Worm (Caenorhabditis elegans) whole organism, L4 larva: ENCODE measurements around the gene mel-11.

Source experiments
- F26F4.8 ChIP-seq: fragments of 200-800 bp; sonication (Bioruptor generic); conservative IDR thresholded peaks from 2 replicates; pipeline ENCODE4 v1.3.6; 2022; ENCODE audit warnings: missing genetic modification characterization, missing compliant biosample characterization
- F37D6.2 ChIP-seq: sonication (generic microtip); optimal IDR thresholded peaks from 2 replicates; lab custom pipeline; 2016; ENCODE audit warnings: mild to moderate bottlenecking, missing genetic modification characterization, missing compliant biosample characterization
- F49E8.2 ChIP-seq: sonication (generic microtip); optimal IDR thresholded peaks from 2 replicates; lab custom pipeline; 2016; ENCODE audit warnings: missing compliant biosample characterization, mild to moderate bottlenecking, missing genetic modification characterization, borderline replicate concordance
- Y105C5A.15 ChIP-seq: fragments of 200-800 bp; sonication (Bioruptor generic); IDR thresholded peaks from 2 replicates; pipeline ENCODE4 v1.3.6; 2022; ENCODE audit warnings: missing genetic modification characterization, missing compliant biosample characterization
- ZK337.2 ChIP-seq: fragments of 200-800 bp; sonication (Bioruptor generic); IDR thresholded peaks from 2 replicates; pipeline ENCODE4 v1.3.6; 2022; ENCODE audit warnings: missing genetic modification reagents, missing genetic modification characterization, missing compliant biosample characterization
- aha-1 ChIP-seq: fragments of 150-350 bp; peaks from one replicate; lab custom pipeline; 2014; ENCODE audit warnings: missing biosample characterization, missing genetic modification characterization
- aly-2 ChIP-seq: sonication (generic microtip); optimal IDR thresholded peaks from 2 replicates; lab custom pipeline; 2018; ENCODE audit warnings: missing biosample characterization, missing genetic modification characterization
- ceh-28 ChIP-seq: fragments of 150-350 bp; optimal IDR thresholded peaks from 2 replicates; lab custom pipeline; 2014; ENCODE audit warnings: missing biosample characterization, missing genetic modification reagents, missing genetic modification characterization
- ceh-82 ChIP-seq: sonication (generic microtip); optimal IDR thresholded peaks from 2 replicates; lab custom pipeline; 2017; ENCODE audit warnings: missing biosample characterization, missing genetic modification characterization
- dmd-6 ChIP-seq: fragments of 200-800 bp; sonication (Bioruptor generic); IDR thresholded peaks from 2 replicates; pipeline ENCODE4 v1.3.6; 2022; ENCODE audit warnings: missing genetic modification reagents, missing genetic modification characterization, missing compliant biosample characterization
- dmd-8 ChIP-seq: fragments of 200-800 bp; sonication (Bioruptor generic); IDR thresholded peaks from 2 replicates; pipeline ENCODE4 v1.3.6; 2022; ENCODE audit warnings: missing genetic modification characterization, missing compliant biosample characterization
- dpl-1 ChIP-seq: fragments of 150-350 bp; optimal IDR thresholded peaks from 2 replicates; lab custom pipeline; 2014; ENCODE audit warnings: missing biosample characterization, missing genetic modification reagents, missing genetic modification characterization
- egl-27 ChIP-seq: sonication (generic microtip); optimal IDR thresholded peaks from 3 replicates; lab custom pipeline; 2017; ENCODE audit warnings: missing biosample characterization, missing genetic modification reagents, missing genetic modification characterization
- egl-43 ChIP-seq: fragments of 200-800 bp; sonication (Bioruptor generic); IDR thresholded peaks from 2 replicates; pipeline ENCODE4 v1.3.6; 2022; ENCODE audit warnings: missing genetic modification reagents, missing genetic modification characterization, missing compliant biosample characterization
- fos-1 ChIP-seq: fragments of 150-350 bp; optimal IDR thresholded peaks from 2 replicates; lab custom pipeline; 2014; ENCODE audit warnings: missing biosample characterization, missing genetic modification characterization
- hlh-11 ChIP-seq: fragments of 200-800 bp; sonication (Bioruptor generic); optimal IDR thresholded peaks from 2 replicates; lab custom pipeline; 2018; ENCODE audit warnings: mild to moderate bottlenecking, missing genetic modification characterization, missing compliant biosample characterization
- hlh-30 ChIP-seq: sonication (generic microtip); optimal IDR thresholded peaks from 2 replicates; lab custom pipeline; 2017; ENCODE audit warnings: antibody characterized with exemption, mild to moderate bottlenecking, missing genetic modification characterization, missing compliant biosample characterization; ENCODE audit not compliant: insufficient read depth
- jun-1 ChIP-seq: fragments of 150-350 bp; optimal IDR thresholded peaks from 2 replicates; lab custom pipeline; 2014; ENCODE audit warnings: missing biosample characterization, missing genetic modification reagents, missing genetic modification characterization
- lsy-2 ChIP-seq, 2 experiments: fragments of 150-350 bp in 1 of 2; sonication (generic microtip) in 1 of 2; optimal IDR thresholded peaks; 2 replicates each; lab custom pipeline; 2014 to 2017; ENCODE audit warnings: missing biosample characterization in 2 of 2, missing genetic modification characterization in 2 of 2
- madf-9 ChIP-seq: fragments of 200-800 bp; sonication (Bioruptor generic); conservative IDR thresholded peaks from 2 replicates; pipeline ENCODE4 v1.3.6; 2022; ENCODE audit warnings: missing genetic modification reagents, missing genetic modification characterization, missing compliant biosample characterization
- mdl-1 ChIP-seq, 2 experiments: fragments of 150-350 bp in 1 of 2; sonication (generic microtip) in 1 of 2; optimal IDR thresholded peaks; 2 replicates each; lab custom pipeline; 2014 to 2017; ENCODE audit warnings: missing biosample characterization in 2 of 2, missing genetic modification characterization in 2 of 2
- mdt-29 ChIP-seq: fragments of 200-800 bp; sonication (Bioruptor generic); IDR thresholded peaks from 2 replicates; pipeline ENCODE4 v1.3.6; 2022; ENCODE audit warnings: missing genetic modification reagents, missing genetic modification characterization, missing compliant biosample characterization
- mxl-2 ChIP-seq: fragments of 200-800 bp; sonication (Bioruptor generic); conservative IDR thresholded peaks from 2 replicates; pipeline ENCODE4 v1.3.6; 2022; ENCODE audit warnings: missing genetic modification reagents, missing genetic modification characterization, missing compliant biosample characterization
- mxl-3 ChIP-seq: fragments of 200-800 bp; sonication (Bioruptor generic); optimal IDR thresholded peaks from 2 replicates; lab custom pipeline; 2018; ENCODE audit warnings: mild to moderate bottlenecking, missing genetic modification characterization, missing compliant biosample characterization
- nhr-237 ChIP-seq: sonication (generic microtip); optimal IDR thresholded peaks from 2 replicates; lab custom pipeline; 2017; ENCODE audit warnings: missing biosample characterization, missing genetic modification characterization
- nhr-25 ChIP-seq: sonication (generic microtip); optimal IDR thresholded peaks from 2 replicates; lab custom pipeline; 2017; ENCODE audit warnings: missing genetic modification characterization, mild to moderate bottlenecking, missing compliant biosample characterization, antibody characterized with exemption, moderate library complexity, borderline replicate concordance; ENCODE audit not compliant: insufficient read depth
- nhr-28 ChIP-seq: fragments of 150-350 bp; optimal IDR thresholded peaks from 2 replicates; lab custom pipeline; 2014; ENCODE audit warnings: missing biosample characterization, missing genetic modification characterization
- nhr-41 ChIP-seq: fragments of 200-800 bp; sonication (Bioruptor generic); IDR thresholded peaks from 2 replicates; pipeline ENCODE4 v1.3.6; 2022; ENCODE audit warnings: missing genetic modification reagents, missing genetic modification characterization, missing compliant biosample characterization
- php-3 ChIP-seq: fragments of 200-800 bp; sonication (Bioruptor generic); IDR thresholded peaks from 2 replicates; pipeline ENCODE4 v1.3.6; 2022; ENCODE audit warnings: missing genetic modification reagents, missing genetic modification characterization, missing compliant biosample characterization
- rbr-2 ChIP-seq: sonication (generic microtip); optimal IDR thresholded peaks from 2 replicates; lab custom pipeline; 2016; ENCODE audit warnings: missing genotype, missing genetic modification characterization, missing compliant biosample characterization
- sdz-12 ChIP-seq: fragments of 200-800 bp; sonication (Bioruptor generic); optimal IDR thresholded peaks from 2 replicates; lab custom pipeline; 2018; ENCODE audit warnings: mild to moderate bottlenecking, missing genetic modification characterization, missing compliant biosample characterization
- set-16 ChIP-seq: fragments of 200-800 bp; sonication (Bioruptor generic); IDR thresholded peaks from 2 replicates; pipeline ENCODE4 v1.3.6; 2022; ENCODE audit warnings: missing genetic modification reagents, missing genetic modification characterization, missing compliant biosample characterization
- skn-1 ChIP-seq: fragments of 150-350 bp; optimal IDR thresholded peaks from 2 replicates; lab custom pipeline; 2014; ENCODE audit warnings: missing biosample characterization, missing genetic modification characterization
- spr-1 ChIP-seq: sonication (generic microtip); optimal IDR thresholded peaks from 2 replicates; lab custom pipeline; 2016; ENCODE audit warnings: mild to moderate bottlenecking, missing genetic modification characterization, missing compliant biosample characterization
- unc-39 ChIP-seq: sonication (generic microtip); optimal IDR thresholded peaks from 2 replicates; lab custom pipeline; 2017; ENCODE audit warnings: missing biosample characterization, missing genetic modification characterization
- zfp-3 ChIP-seq: fragments of 200-800 bp; sonication (Bioruptor generic); conservative IDR thresholded peaks from 2 replicates; pipeline ENCODE4 v1.3.6; 2022; ENCODE audit warnings: missing genetic modification reagents, missing genetic modification characterization, missing compliant biosample characterization

mel-11 gene

DNA sequence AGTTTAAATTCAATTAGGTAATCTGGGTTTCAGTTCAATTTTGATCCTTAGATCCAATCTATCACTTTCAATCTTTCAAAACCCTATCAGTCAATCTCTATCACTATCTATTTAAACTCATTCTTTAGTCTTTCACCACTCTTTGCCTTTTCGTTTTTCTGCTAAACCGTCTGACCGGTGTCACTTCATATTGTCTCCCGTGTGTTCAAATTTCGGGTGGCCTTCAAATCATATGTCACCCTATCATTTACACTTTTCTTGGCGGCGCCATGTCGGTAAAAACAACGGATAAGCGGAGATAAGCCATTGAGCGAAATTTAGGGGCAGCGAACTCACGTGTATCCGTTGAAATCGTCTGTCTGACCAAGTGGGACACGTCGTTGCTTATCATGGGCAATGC, 14.4 kb upstream of the mel-11 start:
- no peak for TF ChIP-seq nhr-237 (tag; lab: Kevin White, UChicago)
- TF ChIP-seq jun-1 (tag; lab: Kevin White, UChicago): no peak
- no peak for TF ChIP-seq php-3 (GFP tag; lab: Robert Waterston, UW)
- TF ChIP-seq mxl-3: peak; percentile 83
- TF ChIP-seq nhr-25 (tag; lab: Kevin White, UChicago): peak; percentile 1
- TF ChIP-seq hlh-30 (tag; lab: Kevin White, UChicago): peak; percentile 83
- TF ChIP-seq Y105C5A.15 (GFP tag; lab: Robert Waterston, UW): no peak
- TF ChIP-seq nhr-28 (tag; lab: Kevin White, UChicago): peak; percentile 82
- no peak for TF ChIP-seq F37D6.2 (tag; lab: Kevin White, UChicago)
- TF ChIP-seq zfp-3 (GFP tag; lab: Robert Waterston, UW): no peak
- TF ChIP-seq dmd-6 (GFP tag; lab: Robert Waterston, UW): peak; percentile 10; the same call in 1 of the 2 replicates
- no peak for TF ChIP-seq mxl-2 (GFP tag; lab: Robert Waterston, UW)
- TF ChIP-seq rbr-2 (tag; lab: Kevin White, UChicago): no peak
- no peak for TF ChIP-seq ceh-82 (tag; lab: Kevin White, UChicago)
- TF ChIP-seq hlh-11 (tag; lab: Kevin White, UChicago): peak; percentile 53
- TF ChIP-seq mdt-29 (GFP tag; lab: Robert Waterston, UW): no peak
- peak in 1 of 2 experiments; percentile 79 for TF ChIP-seq mdl-1 (tag; optimal IDR thresholded peaks at IDR 0.05; lab: Kevin White, UChicago)

DNA sequence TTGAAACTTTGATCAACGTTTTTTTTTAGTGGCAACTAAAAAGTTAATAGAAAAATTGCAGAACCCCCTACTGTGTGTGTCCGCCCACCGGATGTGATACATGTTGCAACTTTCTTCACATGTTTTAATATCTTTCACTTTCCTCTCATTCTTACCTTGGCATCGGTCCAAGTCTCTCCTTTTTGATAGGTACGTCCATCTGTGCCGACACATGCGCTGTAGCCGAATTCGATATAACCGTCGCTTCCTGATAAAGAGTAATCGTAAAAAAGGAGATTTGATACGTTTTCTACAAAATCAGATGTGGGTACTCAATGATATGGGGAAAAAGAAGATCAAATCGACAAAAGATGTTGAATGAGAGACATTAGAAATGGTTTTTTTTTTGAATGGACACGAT, 13.2 kb upstream of the mel-11 start:
- peak; percentile 37 for TF ChIP-seq aha-1 (tag; lab: Kevin White, UChicago)
- TF ChIP-seq nhr-237 (tag; lab: Kevin White, UChicago): no peak
- TF ChIP-seq ZK337.2 (GFP tag; lab: Robert Waterston, UW): no peak
- peak; percentile 39 for TF ChIP-seq nhr-28 (tag; lab: Kevin White, UChicago)
- TF ChIP-seq Y105C5A.15 (GFP tag; lab: Robert Waterston, UW): no peak

DNA sequence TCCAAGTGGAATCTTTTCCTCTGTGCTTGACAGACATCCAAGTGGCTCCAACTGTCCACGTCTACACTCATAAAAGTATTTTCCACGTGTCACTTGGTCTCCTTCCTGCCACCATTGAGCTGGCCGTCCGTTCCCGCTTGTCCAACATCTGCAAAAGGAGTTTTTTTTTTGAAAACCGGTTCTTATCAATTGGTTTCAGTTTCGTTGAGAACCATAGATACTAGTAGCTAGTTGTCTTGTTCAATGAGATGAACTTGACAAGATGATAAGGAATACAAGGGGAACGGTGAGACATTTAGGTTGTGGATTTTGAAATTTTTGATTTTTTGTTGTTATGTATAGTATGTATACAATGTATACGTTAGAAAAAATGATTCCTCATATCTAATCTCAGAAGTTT, 12.5 kb upstream of the mel-11 start:
- TF ChIP-seq set-16 (GFP tag; lab: Robert Waterston, UW) (no peak), lsy-2 (tag; optimal IDR thresholded peaks at IDR 0.05; lab: Kevin White, UChicago) (no peak)

DNA sequence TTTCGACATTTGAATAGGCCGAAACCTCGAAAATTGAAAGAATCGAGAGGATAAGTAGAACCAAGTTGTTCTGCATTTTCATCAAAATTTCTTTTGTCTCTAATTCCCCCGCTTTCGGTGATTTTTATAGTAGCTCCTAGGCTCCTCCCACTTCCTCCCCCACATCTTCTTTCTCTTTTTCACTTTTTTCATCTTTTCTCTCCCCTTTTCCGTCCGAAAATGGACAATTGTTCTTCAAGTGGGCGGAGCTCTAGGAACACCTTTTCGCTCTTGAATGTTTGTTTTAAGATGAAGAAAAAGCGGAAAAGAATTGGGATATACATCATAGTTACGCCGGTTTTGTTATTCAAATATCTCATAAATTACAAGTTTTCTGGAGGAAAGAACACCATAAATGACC, 11.8 kb upstream of the mel-11 start, which contains the start of gene F42A8.1:
TSS of gene F42A8.1 (minus strand) at position 101 of the 400 bp plus-strand sequence.
- no peak for TF ChIP-seq ceh-28 (tag; lab: Kevin White, UChicago)
- no peak for TF ChIP-seq dmd-8 (GFP tag; lab: Robert Waterston, UW)
- TF ChIP-seq F26F4.8 (GFP tag; lab: Robert Waterston, UW): no peak
- TF ChIP-seq sdz-12 (GFP tag; lab: Kevin White, UChicago): no peak
- TF ChIP-seq madf-9 (GFP tag; lab: Robert Waterston, UW): no peak
- no peak for TF ChIP-seq egl-27 (tag; lab: Kevin White, UChicago)
- no peak for TF ChIP-seq nhr-41 (GFP tag; lab: Robert Waterston, UW)
- no peak for TF ChIP-seq fos-1
- no peak for TF ChIP-seq skn-1 (tag; lab: Kevin White, UChicago)
- no peak for TF ChIP-seq F49E8.2
- TF ChIP-seq egl-43 (GFP tag; lab: Robert Waterston, UW): no peak
- TF ChIP-seq unc-39: no peak
- TF ChIP-seq aly-2: no peak
- no peak for TF ChIP-seq dpl-1
- TF ChIP-seq spr-1 (tag; lab: Kevin White, UChicago): no peak
- TF ChIP-seq, all 104 proteins: peak for 0
